Worm (Caenorhabditis elegans) whole organism, L1 larva: Measurements from ENCODE around the gene cec-3.

Experiments
- Y116A8C.19 ChIP-seq: sonication (generic microtip); optimal IDR thresholded peaks from 2 replicates; lab custom pipeline; 2016; ENCODE audit warnings: missing compliant biosample characterization, missing genetic modification characterization, borderline replicate concordance
- aha-1 ChIP-seq: fragments of 150-350 bp; optimal IDR thresholded peaks from 2 replicates; lab custom pipeline; 2014; ENCODE audit warnings: missing biosample characterization, missing genetic modification characterization
- blmp-1 ChIP-seq: fragments of 150-350 bp; optimal IDR thresholded peaks from 2 replicates; lab custom pipeline; 2014; ENCODE audit warnings: missing biosample characterization, missing genetic modification characterization
- ceh-8 ChIP-seq: fragments of 200-800 bp; sonication (Bioruptor generic); optimal IDR thresholded peaks from 2 replicates; lab custom pipeline; 2018; ENCODE audit warnings: mild to moderate bottlenecking, missing genetic modification characterization, moderate library complexity, missing compliant biosample characterization
- ceh-82 ChIP-seq, 3 experiments: fragments of 150-350 bp in 1 of 3; sonication (generic microtip) in 2 of 3; optimal IDR thresholded peaks; 2 replicates each; lab custom pipeline; 2014 to 2017; ENCODE audit warnings: missing biosample characterization in 3 of 3, missing genetic modification characterization in 3 of 3
- dsc-1 ChIP-seq: sonication (generic microtip); optimal IDR thresholded peaks from 2 replicates; lab custom pipeline; 2016; ENCODE audit warnings: mild to moderate bottlenecking, missing genetic modification characterization, missing compliant biosample characterization
- efl-1 ChIP-seq, 4 experiments: fragments of 150-350 bp; optimal IDR thresholded peaks in 3 of 4; peaks in 1 of 4; 1 replicate in 1 of 4; 2 replicates in 3 of 4; lab custom pipeline; 2014; ENCODE audit warnings: missing biosample characterization in 2 of 4, missing genetic modification characterization in 2 of 4, missing genetic modification reagents in 2 of 4
- egl-13 ChIP-seq: sonication (generic microtip); optimal IDR thresholded peaks from 2 replicates; lab custom pipeline; 2016; ENCODE audit warnings: missing genotype, missing genetic modification reagents, missing genetic modification characterization, missing compliant biosample characterization
- egl-27 ChIP-seq, 2 experiments: fragments of 150-350 bp in 1 of 2; sonication (generic microtip); optimal IDR thresholded peaks; 3 replicates each; lab custom pipeline; 2017 to 2018; ENCODE audit warnings: missing biosample characterization in 2 of 2, missing genetic modification characterization in 2 of 2, missing genetic modification reagents in 2 of 2
- elt-2 ChIP-seq: sonication (generic microtip); optimal IDR thresholded peaks from 2 replicates; lab custom pipeline; 2016; ENCODE audit warnings: missing genetic modification characterization, mild to moderate bottlenecking, inconsistent platforms, missing compliant biosample characterization, missing genetic modification reagents
- elt-3 ChIP-seq, 6 experiments: fragments of 150-350 bp in 1 of 6; sonication (generic microtip); optimal IDR thresholded peaks; 2 replicates each; lab custom pipeline; 2017 to 2018; ENCODE audit warnings: missing biosample characterization in 6 of 6, missing genetic modification characterization in 6 of 6, inconsistent platforms in 1 of 6
- fkh-8 ChIP-seq: sonication (generic microtip); optimal IDR thresholded peaks from 2 replicates; lab custom pipeline; 2016; ENCODE audit warnings: mild to moderate bottlenecking, missing genetic modification characterization, missing compliant biosample characterization
- fos-1 ChIP-seq: fragments of 150-350 bp; optimal IDR thresholded peaks from 2 replicates; lab custom pipeline; 2014; ENCODE audit warnings: missing biosample characterization, missing genetic modification characterization
- hpl-2 ChIP-seq: fragments of 150-350 bp; optimal IDR thresholded peaks from 2 replicates; lab custom pipeline; 2014; ENCODE audit warnings: missing biosample characterization, missing genetic modification reagents, missing genetic modification characterization
- irx-1 ChIP-seq: sonication (generic microtip); optimal IDR thresholded peaks from 2 replicates; lab custom pipeline; 2016; ENCODE audit warnings: missing genetic modification characterization, missing compliant biosample characterization
- isw-1 ChIP-seq: fragments of 200-800 bp; sonication (Bioruptor generic); IDR thresholded peaks from 2 replicates; pipeline ENCODE4 v1.3.6; 2022; ENCODE audit warnings: missing genetic modification characterization, missing compliant biosample characterization
- lin-13 ChIP-seq: fragments of 150-350 bp; optimal IDR thresholded peaks from 2 replicates; lab custom pipeline; 2014; ENCODE audit warnings: missing biosample characterization, missing genetic modification reagents, missing genetic modification characterization
- lin-14 ChIP-seq: fragments of 200-800 bp; sonication (Bioruptor generic); optimal IDR thresholded peaks from 2 replicates; lab custom pipeline; 2018; ENCODE audit warnings: mild to moderate bottlenecking, missing genetic modification characterization, moderate library complexity, missing compliant biosample characterization
- lin-35 ChIP-seq, 2 experiments: fragments of 150-350 bp; optimal IDR thresholded peaks; 2 replicates each; lab custom pipeline; 2014; ENCODE audit warnings: missing biosample characterization in 2 of 2, missing genetic modification characterization in 2 of 2, missing genetic modification reagents in 2 of 2
- lsy-2 ChIP-seq, 2 experiments: fragments of 150-350 bp; optimal IDR thresholded peaks; 2 replicates each; lab custom pipeline; 2014; ENCODE audit warnings: missing biosample characterization in 2 of 2, missing genetic modification characterization in 2 of 2
- mdl-1 ChIP-seq, 2 experiments: fragments of 150-350 bp; optimal IDR thresholded peaks; 2 replicates each; lab custom pipeline; 2014 to 2017; ENCODE audit warnings: missing biosample characterization in 2 of 2, missing genetic modification characterization in 2 of 2, inconsistent platforms in 1 of 2
- mep-1 ChIP-seq: fragments of 150-350 bp; optimal IDR thresholded peaks from 2 replicates; lab custom pipeline; 2014; ENCODE audit warnings: missing biosample characterization, missing genetic modification characterization
- nhr-19 ChIP-seq: fragments of 200-800 bp; sonication (Bioruptor generic); conservative IDR thresholded peaks from 2 replicates; pipeline ENCODE4 v1.3.6; 2022; ENCODE audit warnings: missing genetic modification characterization, missing compliant biosample characterization
- nhr-47 ChIP-seq: sonication (generic microtip); optimal IDR thresholded peaks from 2 replicates; lab custom pipeline; 2016; ENCODE audit warnings: mild to moderate bottlenecking, missing genetic modification characterization, moderate library complexity, missing compliant biosample characterization
- nhr-71 ChIP-seq: sonication (generic microtip); optimal IDR thresholded peaks from 2 replicates; lab custom pipeline; 2016; ENCODE audit warnings: mild to moderate bottlenecking, missing genetic modification characterization, moderate library complexity, missing compliant biosample characterization
- nhr-84 ChIP-seq: sonication (generic microtip); optimal IDR thresholded peaks from 2 replicates; lab custom pipeline; 2017; ENCODE audit warnings: missing biosample characterization, missing genetic modification characterization
- nhr-85 ChIP-seq: sonication (generic microtip); peaks from one replicate; lab custom pipeline; 2016; ENCODE audit warnings: missing genetic modification characterization, inconsistent platforms, missing compliant biosample characterization
- pag-3 ChIP-seq: sonication (generic microtip); optimal IDR thresholded peaks from 2 replicates; lab custom pipeline; 2017; ENCODE audit warnings: missing genetic modification characterization, mild to moderate bottlenecking, missing compliant biosample characterization, antibody characterized with exemption, borderline replicate concordance; ENCODE audit not compliant: insufficient read depth
- rnt-1 ChIP-seq: sonication (generic microtip); optimal IDR thresholded peaks from 2 replicates; lab custom pipeline; 2016; ENCODE audit warnings: mild to moderate bottlenecking, missing genetic modification characterization, moderate library complexity, missing compliant biosample characterization
- snpc-4 ChIP-seq: fragments of 150-350 bp; optimal IDR thresholded peaks from 2 replicates; lab custom pipeline; 2014; ENCODE audit warnings: missing biosample characterization, missing genetic modification characterization
- snu-23 ChIP-seq: sonication (generic microtip); optimal IDR thresholded peaks from 2 replicates; lab custom pipeline; 2016; ENCODE audit warnings: missing genetic modification characterization, missing compliant biosample characterization
- sptf-1 ChIP-seq: fragments of 150-350 bp; optimal IDR thresholded peaks from 2 replicates; lab custom pipeline; 2014; ENCODE audit warnings: missing biosample characterization, missing genetic modification characterization
- sup-37 ChIP-seq: fragments of 200-800 bp; sonication (Bioruptor generic); optimal IDR thresholded peaks from 2 replicates; lab custom pipeline; 2018; ENCODE audit warnings: mild to moderate bottlenecking, missing genetic modification characterization, missing compliant biosample characterization
- swsn-7 ChIP-seq: sonication (generic microtip); optimal IDR thresholded peaks from 2 replicates; lab custom pipeline; 2016; ENCODE audit warnings: missing genetic modification characterization, missing compliant biosample characterization
- tbx-2 ChIP-seq: sonication (generic microtip); optimal IDR thresholded peaks from 2 replicates; lab custom pipeline; 2016; ENCODE audit warnings: missing genetic modification characterization, missing compliant biosample characterization
- tlp-1 ChIP-seq: fragments of 150-350 bp; optimal IDR thresholded peaks from 2 replicates; lab custom pipeline; 2014; ENCODE audit warnings: missing biosample characterization, missing genetic modification characterization
- unc-62 ChIP-seq: fragments of 150-350 bp; optimal IDR thresholded peaks from 2 replicates; lab custom pipeline; 2014; ENCODE audit warnings: missing biosample characterization, missing genetic modification reagents, missing genetic modification characterization
- unc-86 ChIP-seq: sonication (generic microtip); optimal IDR thresholded peaks from 2 replicates; lab custom pipeline; 2016; ENCODE audit warnings: missing genetic modification characterization, missing compliant biosample characterization
- vab-15 ChIP-seq: sonication (generic microtip); optimal IDR thresholded peaks from 2 replicates; lab custom pipeline; 2017; ENCODE audit warnings: missing genotype, mild to moderate bottlenecking, missing genetic modification characterization, missing compliant biosample characterization
- xbp-1 ChIP-seq: sonication (generic microtip); optimal IDR thresholded peaks from 2 replicates; lab custom pipeline; 2016; ENCODE audit warnings: missing genetic modification characterization, missing compliant biosample characterization
- zag-1 ChIP-seq: fragments of 150-350 bp; optimal IDR thresholded peaks from 2 replicates; lab custom pipeline; 2014; ENCODE audit warnings: missing biosample characterization, missing genetic modification characterization
- zip-4 ChIP-seq: fragments of 200-800 bp; sonication (Bioruptor generic); optimal IDR thresholded peaks from 2 replicates; lab custom pipeline; 2018; ENCODE audit warnings: mild to moderate bottlenecking, missing genetic modification characterization, moderate library complexity, missing compliant biosample characterization

Gene cec-3

DNA sequence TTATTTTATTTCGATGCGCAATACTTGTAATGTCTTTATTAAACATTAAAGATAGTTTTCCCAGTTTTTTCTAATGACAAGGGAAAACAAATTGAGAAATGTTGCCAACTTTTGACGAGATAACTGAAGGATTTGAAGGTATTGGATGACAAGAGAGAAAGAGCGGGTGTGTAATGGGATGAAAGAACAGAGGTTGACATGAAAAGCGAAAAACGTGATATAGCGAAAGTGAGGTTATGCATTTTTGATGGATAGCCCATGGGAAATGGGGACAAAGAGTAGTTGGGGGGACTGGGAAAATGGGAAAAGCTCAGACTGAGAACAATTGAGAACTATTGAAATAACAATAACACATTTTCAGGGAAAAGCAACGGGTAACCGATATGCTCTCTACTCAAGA is 37.8 kb upstream of the cec-3 start:
- TF ChIP-seq lsy-2 (tag; optimal IDR thresholded peaks at IDR 0.05; lab: Kevin White, UChicago) (peak in 1 of 2 experiments; percentile 16), Y116A8C.19 (tag; lab: Kevin White, UChicago) (no peak), nhr-19 (GFP tag; lab: Robert Waterston, UW) (0 out of 2 replicates have a peak, but pooled peaks have one; percentile 6), blmp-1 (peak; percentile 84), lin-14 (GFP tag; lab: Kevin White, UChicago) (peak; percentile 27)

DNA sequence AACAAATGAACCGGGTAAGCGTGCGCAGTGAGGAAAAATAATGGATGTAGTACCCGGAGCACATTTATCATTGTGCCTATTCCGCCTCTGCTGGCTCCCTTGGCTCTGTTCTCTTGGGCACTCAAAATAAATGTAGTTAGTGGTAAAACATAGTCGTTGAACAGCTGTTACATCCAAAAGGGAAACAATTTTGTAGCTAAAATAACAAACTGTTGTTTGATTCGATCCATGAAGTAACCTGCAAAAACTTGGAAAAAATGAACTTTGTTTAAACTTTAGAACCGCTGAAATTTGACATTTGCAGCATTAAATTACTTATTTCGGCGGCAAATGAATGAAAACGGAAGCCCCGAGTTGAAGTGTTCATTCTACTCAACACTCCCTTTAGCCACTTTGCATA is 36.2 kb upstream of the cec-3 start:
- TF ChIP-seq efl-1 (optimal IDR thresholded peaks at IDR 0.05; lab: Kevin White, UChicago) = no peak
- TF ChIP-seq efl-1 (GFP tag; optimal IDR thresholded peaks at IDR 0.05 in 1 of 2; lab: Kevin White, UChicago) = peak in 1 of 2 experiments; percentile 48
- TF ChIP-seq ceh-82 (tag; optimal IDR thresholded peaks at IDR 0.05; lab: Kevin White, UChicago) = no peak
- TF ChIP-seq pag-3 (tag; lab: Kevin White, UChicago) = no peak
- no peak for TF ChIP-seq rnt-1
- peak; percentile 43 for TF ChIP-seq nhr-85 (tag; lab: Kevin White, UChicago)
- no peak for TF ChIP-seq ceh-8 (GFP tag; lab: Kevin White, UChicago)
- no peak for TF ChIP-seq nhr-84

DNA sequence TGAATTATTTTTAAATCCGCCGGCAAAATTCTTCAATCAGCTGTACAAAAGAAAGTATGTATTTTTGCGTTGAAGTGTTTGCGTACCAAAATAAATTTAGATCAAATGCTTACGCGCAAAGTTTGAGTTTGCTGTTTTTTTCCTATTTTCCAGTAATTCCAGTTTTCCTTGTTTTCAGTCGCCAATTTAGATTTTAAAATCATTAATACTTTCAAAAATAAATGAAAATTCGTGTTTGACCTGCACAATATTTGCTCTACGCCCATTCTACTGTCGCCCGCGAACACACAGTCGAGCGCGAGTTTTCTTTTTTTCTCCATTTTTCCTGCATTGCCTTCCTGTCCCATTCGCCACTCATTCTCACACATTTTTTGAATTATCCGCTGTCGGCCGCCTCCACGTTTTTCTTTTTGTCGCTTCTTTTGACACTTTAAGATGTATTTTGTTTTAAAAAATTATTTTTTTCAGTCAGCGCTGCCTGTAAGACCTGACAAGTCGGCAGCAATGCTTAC is 35.4 kb upstream of the cec-3 start, which contains the start of gene ptc-1:
Gene ptc-1, plus strand, starts transcription at position 462 of the 512 bp plus-strand sequence.
- no peak for TF ChIP-seq unc-62 (GFP tag; lab: Kevin White, UChicago)
- no peak for TF ChIP-seq elt-3 (tag; optimal IDR thresholded peaks at IDR 0.05; lab: Kevin White, UChicago)
- peak; percentile 20 for TF ChIP-seq dsc-1 (tag; lab: Kevin White, UChicago)
- TF ChIP-seq aha-1 (tag; lab: Kevin White, UChicago) = no peak
- TF ChIP-seq snpc-4 (tag; lab: Kevin White, UChicago) = no peak
- TF ChIP-seq swsn-7 (tag; lab: Kevin White, UChicago) = no peak
- TF ChIP-seq efl-1 (optimal IDR thresholded peaks at IDR 0.05; lab: Kevin White, UChicago) = no peak
- peak in 1 of 2 experiments; percentile 45 for TF ChIP-seq efl-1 (GFP tag; optimal IDR thresholded peaks at IDR 0.05 in 1 of 2; lab: Kevin White, UChicago)

DNA sequence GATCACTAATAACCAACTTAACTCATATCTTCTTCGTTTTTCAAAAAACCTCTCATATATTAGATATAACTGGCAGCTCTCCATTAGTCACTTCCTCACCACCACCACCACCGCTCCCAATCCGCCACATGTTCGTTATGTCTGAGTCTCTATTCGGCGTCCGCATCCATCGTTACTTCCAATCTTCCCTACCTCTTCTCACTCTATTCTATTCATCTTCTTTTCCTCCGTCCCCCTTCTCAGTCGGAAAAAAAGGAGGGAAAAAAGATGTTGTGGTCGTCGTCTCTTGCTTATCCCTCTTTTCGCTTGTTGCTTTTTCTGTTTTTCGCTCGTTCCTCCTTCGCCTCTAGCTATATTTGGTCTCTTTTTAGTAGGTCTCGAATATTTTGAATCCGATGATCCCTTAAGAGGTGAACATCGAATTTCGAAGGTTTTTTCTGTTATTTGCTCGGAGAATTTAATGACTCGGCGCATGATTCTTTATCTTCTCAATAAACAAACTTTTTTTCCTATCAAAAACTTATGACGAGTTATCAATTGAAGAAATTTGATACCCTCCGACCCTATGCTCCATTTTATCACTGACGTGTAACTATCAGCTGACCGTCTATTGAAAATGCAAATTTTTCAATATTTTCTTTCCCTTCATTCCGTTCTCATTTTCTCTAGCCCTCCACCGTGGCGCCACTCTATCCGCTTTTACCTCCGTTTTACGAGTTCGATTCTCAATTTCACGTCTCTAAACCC is 34.6 kb upstream of the cec-3 start:
- TF ChIP-seq zip-4 (GFP tag; lab: Kevin White, UChicago) (no peak), elt-3 (tag; optimal IDR thresholded peaks at IDR 0.05; lab: Kevin White, UChicago) (no peak), unc-86 (tag; lab: Kevin White, UChicago) (no peak), egl-13 (tag; lab: Kevin White, UChicago) (peak; percentile 2), hpl-2 (GFP tag; lab: Kevin White, UChicago) (no peak), mep-1 (tag; lab: Kevin White, UChicago) (peak; percentile 69), lin-13 (GFP tag; lab: Kevin White, UChicago) (no peak), tlp-1 (peak; percentile 15), ceh-8 (GFP tag; lab: Kevin White, UChicago) (peak; percentile 20), sup-37 (GFP tag; lab: Kevin White, UChicago) (no peak), lin-35 (GFP tag; optimal IDR thresholded peaks at IDR 0.05; lab: Kevin White, UChicago) (peak in 1 of 2 experiments; percentile 9), blmp-1 (peak; percentile 73), irx-1 (tag; lab: Kevin White, UChicago) (peak; percentile 14), fkh-8 (tag; lab: Kevin White, UChicago) (peak; percentile 53), vab-15 (tag; lab: Kevin White, UChicago) (no peak), isw-1 (GFP tag; lab: Robert Waterston, UW) (no peak), egl-27 (tag; optimal IDR thresholded peaks at IDR 0.05; lab: Kevin White, UChicago) (no peak), mdl-1 (tag; optimal IDR thresholded peaks at IDR 0.05; lab: Kevin White, UChicago) (peak in 1 of 2 experiments; percentile 1), xbp-1 (tag; lab: Kevin White, UChicago) (no peak), nhr-47 (tag; lab: Kevin White, UChicago) (peak; percentile 4), zag-1 (tag; lab: Kevin White, UChicago) (no peak), snu-23 (GFP tag; lab: Kevin White, UChicago) (peak; percentile 48), efl-1 (optimal IDR thresholded peaks at IDR 0.05; lab: Kevin White, UChicago) (peak; percentile 8 to 37), efl-1 (GFP tag; optimal IDR thresholded peaks at IDR 0.05 in 1 of 2; lab: Kevin White, UChicago) (peak in 1 of 2 experiments; percentile 68), rnt-1 (peak; percentile 71), fos-1 (tag; lab: Kevin White, UChicago) (no peak), elt-2 (tag; lab: Kevin White, UChicago) (peak; percentile 72), nhr-19 (GFP tag; lab: Robert Waterston, UW) (no peak), sptf-1 (no peak), lsy-2 (tag; optimal IDR thresholded peaks at IDR 0.05; lab: Kevin White, UChicago) (peak in 1 of 2 experiments; percentile 45), tbx-2 (tag; lab: Kevin White, UChicago) (peak; percentile 39), nhr-71 (tag; lab: Kevin White, UChicago) (peak; percentile 58)
